Fruit fly (Drosophila melanogaster): ENCODE measurements around the gene orb2.

Gene orb2

dm6 chr3L:8996173-8996767, 42.0 kb upstream of the orb2 start:
- peak; percentile 58 for TF ChIP-seq CG15710 (tag; optimal IDR thresholded peaks at IDR 0.05)
- TF ChIP-seq CG17806 (tag; optimal IDR thresholded peaks at IDR 0.05): peak; percentile 74
- no peak for TF ChIP-seq EcR (GFP tag; optimal IDR thresholded peaks at IDR 0.05)
- TF ChIP-seq CG12605 (GFP tag; IDR thresholded peaks at IDR 0.05): peak; percentile 92
- no peak for TF ChIP-seq D1 (tag; optimal IDR thresholded peaks at IDR 0.05)
- peak; percentile 79 for TF ChIP-seq Snoo (tag; optimal IDR thresholded peaks at IDR 0.05)
- TF ChIP-seq CG10348 (GFP tag; IDR thresholded peaks at IDR 0.05): peak; percentile 67
- no peak for TF ChIP-seq Pif1B (GFP tag; optimal IDR thresholded peaks at IDR 0.05)
- TF ChIP-seq gl (tag; optimal IDR thresholded peaks at IDR 0.05): no peak
- TF ChIP-seq CG8159 (tag; optimal IDR thresholded peaks at IDR 0.05): no peak
- TF ChIP-seq CG4496 (GFP tag; IDR thresholded peaks at IDR 0.05): peak; percentile 94
- TF ChIP-seq CG8301 (tag; optimal IDR thresholded peaks at IDR 0.05): peak; percentile 92
- TF ChIP-seq CG32121 (GFP tag; IDR thresholded peaks at IDR 0.05): peak; percentile 95
- no peak for TF ChIP-seq CG14655 (GFP tag; optimal IDR thresholded peaks at IDR 0.05)
- peak; percentile 79; the same call in 2 of the 3 replicates for TF ChIP-seq fd96Ca (GFP tag; IDR thresholded peaks at IDR 0.05)
- peak; percentile 31 for TF ChIP-seq CG34367 (tag; optimal IDR thresholded peaks at IDR 0.05)
- peak; percentile 58 for TF ChIP-seq CG9948 (tag; optimal IDR thresholded peaks at IDR 0.05)
- TF ChIP-seq Ets98B (GFP tag; IDR thresholded peaks at IDR 0.05): peak; percentile 97
- peak; percentile 79 for TF ChIP-seq rn (GFP tag; IDR thresholded peaks at IDR 0.05)
- TF ChIP-seq CG13204 (GFP tag; optimal IDR thresholded peaks at IDR 0.05): no peak
- no peak for TF ChIP-seq Pif1A (GFP tag; optimal IDR thresholded peaks at IDR 0.05)

dm6 chr3L:8990128-8990527, 35.9 kb upstream of the orb2 start, which contains the start of gene CG5280:
TSS of gene CG5280 (minus strand) at chr3L:8990228.
- no peak for TF ChIP-seq Snoo (tag; optimal IDR thresholded peaks at IDR 0.05)
- TF ChIP-seq CG17806 (tag; optimal IDR thresholded peaks at IDR 0.05): no peak
- TF ChIP-seq CG14655 (GFP tag; optimal IDR thresholded peaks at IDR 0.05): no peak

dm6 chr3L:8986582-8986981, 32.3 kb upstream of the orb2 start, which contains the start of gene CG5068:
TSS of gene CG5068 (plus strand) at chr3L:8986710.
- no peak for TF ChIP-seq fd96Ca (GFP tag; IDR thresholded peaks at IDR 0.05)

- TF ChIP-seq Pif1B (GFP tag; optimal IDR thresholded peaks at IDR 0.05) (no peak), CG14655 (GFP tag; optimal IDR thresholded peaks at IDR 0.05) (no peak), Ets98B (GFP tag; IDR thresholded peaks at IDR 0.05) (peak; percentile 21; the same call in 1 of the 2 replicates), CG4496 (GFP tag; IDR thresholded peaks at IDR 0.05) (0 out of 3 replicates have a peak, but pooled peaks have one; percentile 18), EcR (GFP tag; optimal IDR thresholded peaks at IDR 0.05) (peak; percentile 26), gl (tag; optimal IDR thresholded peaks at IDR 0.05) (no peak), CG8159 (tag; optimal IDR thresholded peaks at IDR 0.05) (no peak), CG32121 (GFP tag; IDR thresholded peaks at IDR 0.05) (peak; percentile 8; the same call in 1 of the 2 replicates), fd96Ca (GFP tag; IDR thresholded peaks at IDR 0.05) (peak; percentile 52; the same call in 1 of the 3 replicates)
These were observed 31.6 kb upstream of the orb2 start, which contains the start of gene Galk for dm6 chr3L:8985848-8986320. TSS of gene Galk (minus strand) at chr3L:8986091.

dm6 chr3L:8985132-8985847, 31.0 kb upstream of the orb2 start:
- peak; percentile 27; the same call in 1 of the 3 replicates for TF ChIP-seq CG4496 (GFP tag; IDR thresholded peaks at IDR 0.05)
- TF ChIP-seq CG10348 (GFP tag; IDR thresholded peaks at IDR 0.05): no peak

dm6 chr3L:8982044-8982443, 27.8 kb upstream of the orb2 start:
- TF ChIP-seq CG14655 (GFP tag; optimal IDR thresholded peaks at IDR 0.05) (no peak), CG8301 (tag; optimal IDR thresholded peaks at IDR 0.05) (no peak), CG34367 (tag; optimal IDR thresholded peaks at IDR 0.05) (no peak), CG12605 (GFP tag; IDR thresholded peaks at IDR 0.05) (no peak), CG17806 (tag; optimal IDR thresholded peaks at IDR 0.05) (no peak)

dm6 chr3L:8981495-8981894, 27.2 kb upstream of the orb2 start, which contains the start of gene CG13314:
TSS of gene CG13314 (plus strand) at chr3L:8981795.
- no peak for TF ChIP-seq Ets98B (GFP tag; IDR thresholded peaks at IDR 0.05)
- no peak for TF ChIP-seq CG9948 (tag; optimal IDR thresholded peaks at IDR 0.05)
- TF ChIP-seq gl (tag; optimal IDR thresholded peaks at IDR 0.05): no peak
- TF ChIP-seq CG34367 (tag; optimal IDR thresholded peaks at IDR 0.05): no peak
- TF ChIP-seq CG8159 (tag; optimal IDR thresholded peaks at IDR 0.05): no peak
- no peak for TF ChIP-seq Pif1B (GFP tag; optimal IDR thresholded peaks at IDR 0.05)
